Fruit fly (Drosophila melanogaster): Measurements from ENCODE around the gene Nup58.

- TF ChIP-seq Rx (GFP tag; IDR thresholded peaks at IDR 0.05): no peak
- no peak for TF ChIP-seq usp (GFP tag; optimal IDR thresholded peaks at IDR 0.05)
- TF ChIP-seq onecut (GFP tag; IDR thresholded peaks at IDR 0.05): peak; percentile 61
- peak; percentile 55 for TF ChIP-seq CG12769 (tag; optimal IDR thresholded peaks at IDR 0.05)
- TF ChIP-seq cad (GFP tag; optimal IDR thresholded peaks at IDR 0.05): no peak
- TF ChIP-seq Bdp1 (GFP tag; optimal IDR thresholded peaks at IDR 0.05): no peak
- no peak for TF ChIP-seq Dfd (GFP tag; optimal IDR thresholded peaks at IDR 0.05)
- TF ChIP-seq pzg (GFP tag; optimal IDR thresholded peaks at IDR 0.05): peak; percentile 78
- peak; percentile 41 for TF ChIP-seq repo (GFP tag; optimal IDR thresholded peaks at IDR 0.05)
- peak; percentile 26 for TF ChIP-seq CG33213 (GFP tag; optimal IDR thresholded peaks at IDR 0.05)
- peak; percentile 47 for TF ChIP-seq sd (tag; optimal IDR thresholded peaks at IDR 0.05)
- peak; percentile 5 for TF ChIP-seq CG7839 (tag; optimal IDR thresholded peaks at IDR 0.05)
- TF ChIP-seq chn (GFP tag; optimal IDR thresholded peaks at IDR 0.05): peak; percentile 51
- TF ChIP-seq CG10366 (GFP tag; IDR thresholded peaks at IDR 0.05): peak; percentile 48
These were observed 529 bp upstream of the Nup58 start, which contains the start of gene Vha13 for dm6 chr3R:19644094-19644900.
